Worm (Caenorhabditis elegans): ENCODE data around the gene F54D12.7.

Gene F54D12.7

DNA sequence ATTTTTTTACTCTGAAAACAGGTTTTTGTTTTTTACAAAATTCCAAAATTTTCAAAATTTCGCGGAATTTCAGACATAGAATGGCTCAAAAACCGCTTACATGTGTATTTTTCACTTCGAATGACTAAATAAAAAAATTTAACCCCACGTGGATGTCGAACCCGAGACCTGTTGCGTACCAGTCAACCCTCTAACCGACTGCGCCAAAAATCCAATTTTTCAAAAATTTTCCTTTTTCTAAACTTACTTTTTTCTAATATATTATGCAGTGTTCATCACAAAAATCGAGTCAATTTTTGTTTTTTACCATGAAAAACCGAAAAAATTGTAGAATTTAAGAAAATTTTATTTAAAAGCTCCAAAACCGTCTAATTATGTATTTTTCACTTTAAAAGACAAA lies 19.2 kb downstream of the F54D12.7 start:
- TF ChIP-seq B0261.1 (tag; optimal IDR thresholded peaks at IDR 0.05) (peak; percentile 29), snpc-1.1 (tag; optimal IDR thresholded peaks at IDR 0.05; ENCODE audit: insufficient read depth) (no peak), sea-2 (GFP tag; IDR thresholded peaks at IDR 0.05) (no peak), bed-2 (GFP tag; IDR thresholded peaks at IDR 0.05) (no peak), pbrm-1 (GFP tag; IDR thresholded peaks at IDR 0.05) (no peak), rpc-1 (optimal IDR thresholded peaks at IDR 0.05) (peak; percentile 19), rpc-1 (tag; optimal IDR thresholded peaks at IDR 0.05) (peak; percentile 61), tbp1 (GFP tag; optimal IDR thresholded peaks at IDR 0.05) (peak; percentile 69), athp-1 (tag; optimal IDR thresholded peaks at IDR 0.05) (no peak)

DNA sequence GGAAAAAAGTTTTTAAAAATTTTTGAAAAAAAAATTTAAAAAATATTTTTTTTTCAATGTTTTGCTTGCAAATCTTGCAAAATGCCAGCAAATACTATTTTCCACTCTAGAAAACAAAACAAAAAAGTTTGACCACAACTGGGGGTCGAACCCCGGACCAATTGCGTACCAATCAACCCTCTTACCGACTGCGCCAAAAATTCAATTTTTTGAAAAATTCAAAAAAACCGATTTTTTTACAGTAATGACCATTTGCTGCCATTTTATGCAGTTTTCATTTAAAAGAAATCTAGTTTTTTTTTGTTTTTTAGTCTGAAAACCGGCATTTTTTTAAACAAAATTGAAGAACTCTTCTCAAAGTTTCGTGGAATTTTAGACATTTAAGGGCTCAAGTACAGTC lies 22.8 kb downstream of the F54D12.7 start:
- no peak for TF ChIP-seq lin-26 (GFP tag; IDR thresholded peaks at IDR 0.05)
- no peak for TF ChIP-seq cebp-2 (GFP tag; IDR thresholded peaks at IDR 0.05)
- no peak for TF ChIP-seq pha-4 (tag; optimal IDR thresholded peaks at IDR 0.05)
- TF ChIP-seq lin-35 (GFP tag; optimal IDR thresholded peaks at IDR 0.05), result no peak
- TF ChIP-seq D2030.7 (GFP tag; IDR thresholded peaks at IDR 0.05), result no peak
- no peak for TF ChIP-seq K11D2.4 (GFP tag; IDR thresholded peaks at IDR 0.05)
- TF ChIP-seq B0019.2 (GFP tag; conservative IDR thresholded peaks at IDR 0.05), result no peak
- no peak for TF ChIP-seq Y56A3A.18 (GFP tag; IDR thresholded peaks at IDR 0.05)
- peak; percentile 51 for TF ChIP-seq tbp1 (GFP tag; optimal IDR thresholded peaks at IDR 0.05)
- TF ChIP-seq dpl-1 (GFP tag; optimal IDR thresholded peaks at IDR 0.05), result no peak
- no peak for TF ChIP-seq nhr-120 (GFP tag; IDR thresholded peaks at IDR 0.05)
- no peak for TF ChIP-seq ztf-6 (GFP tag; IDR thresholded peaks at IDR 0.05)
- TF ChIP-seq Y67H2A.10 (GFP tag; conservative IDR thresholded peaks at IDR 0.05), result no peak
- TF ChIP-seq B0261.1 (tag; optimal IDR thresholded peaks at IDR 0.05), result no peak
- TF ChIP-seq mes-4 (tag; optimal IDR thresholded peaks at IDR 0.05), result no peak
- peak; percentile 26 for TF ChIP-seq rpc-1 (optimal IDR thresholded peaks at IDR 0.05)
- TF ChIP-seq rpc-1 (tag; optimal IDR thresholded peaks at IDR 0.05), result peak; percentile 60

DNA sequence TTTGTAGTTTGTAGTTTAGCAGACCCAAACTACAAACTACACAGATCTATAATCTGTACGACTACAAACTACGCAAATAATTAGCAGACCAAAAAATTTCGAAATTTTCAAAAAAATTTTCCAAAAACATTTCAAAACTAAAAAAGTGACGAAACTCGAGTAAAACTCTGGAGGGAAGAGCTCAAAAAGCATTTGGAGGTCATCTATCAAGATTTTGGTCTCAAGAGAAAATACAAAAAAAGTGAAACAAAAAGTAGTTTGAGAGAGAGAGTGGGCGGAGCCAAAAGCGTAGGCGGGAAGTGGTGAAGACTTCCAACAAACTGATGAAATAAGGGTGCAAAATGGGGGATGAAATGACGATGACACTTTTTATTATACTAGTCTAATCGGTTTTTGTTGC lies 24.9 kb downstream of the F54D12.7 start:
- no peak for TF ChIP-seq nhr-27 (tag; optimal IDR thresholded peaks at IDR 0.05)
- no peak for TF ChIP-seq ceh-91 (GFP tag; IDR thresholded peaks at IDR 0.05)
- no peak for TF ChIP-seq pbrm-1 (GFP tag; IDR thresholded peaks at IDR 0.05)
- no peak for TF ChIP-seq T07F8.4 (tag; optimal IDR thresholded peaks at IDR 0.05)
- no peak for TF ChIP-seq Y56A3A.18 (GFP tag; IDR thresholded peaks at IDR 0.05)
- TF ChIP-seq pha-4 (tag; optimal IDR thresholded peaks at IDR 0.05), result no peak
- no peak for TF ChIP-seq ztf-22 (GFP tag; optimal IDR thresholded peaks at IDR 0.05)
- TF ChIP-seq nhr-90 (tag; optimal IDR thresholded peaks at IDR 0.05), result no peak
- no peak for TF ChIP-seq somi-1 (GFP tag; optimal IDR thresholded peaks at IDR 0.05)
- no peak for TF ChIP-seq lsl-1 (GFP tag; optimal IDR thresholded peaks at IDR 0.05)
- no peak for TF ChIP-seq ceh-40 (GFP tag; IDR thresholded peaks at IDR 0.05)
- TF ChIP-seq snpc-1.3 (tag; optimal IDR thresholded peaks at IDR 0.05; ENCODE audit: insufficient read depth), result no peak
- no peak for TF ChIP-seq C17E4.6 (GFP tag; IDR thresholded peaks at IDR 0.05)
- no peak for TF ChIP-seq efl-1 (GFP tag; optimal IDR thresholded peaks at IDR 0.05)
- no peak for TF ChIP-seq K11D2.4 (GFP tag; IDR thresholded peaks at IDR 0.05)
- TF ChIP-seq gei-17 (GFP tag; optimal IDR thresholded peaks at IDR 0.05), result no peak
- no peak for TF ChIP-seq bed-2 (GFP tag; IDR thresholded peaks at IDR 0.05)
- no peak for TF ChIP-seq sea-2 (GFP tag; IDR thresholded peaks at IDR 0.05)
- no peak for TF ChIP-seq B0035.1 (tag; optimal IDR thresholded peaks at IDR 0.05)

- no peak for TF ChIP-seq F49E8.2 (tag; optimal IDR thresholded peaks at IDR 0.05; ENCODE audit: insufficient read depth)
- TF ChIP-seq F55B11.4 (tag; optimal IDR thresholded peaks at IDR 0.05; ENCODE audit: borderline replicate concordance, insufficient read depth), result no peak
- TF ChIP-seq nhr-27 (tag; optimal IDR thresholded peaks at IDR 0.05), result no peak
- no peak for TF ChIP-seq K11D2.4 (GFP tag; IDR thresholded peaks at IDR 0.05)
- TF ChIP-seq nhr-80 (tag; optimal IDR thresholded peaks at IDR 0.05), result no peak
- TF ChIP-seq zfh-2 (GFP tag; conservative IDR thresholded peaks at IDR 0.05), result no peak
- peak; percentile 28 for TF ChIP-seq lsl-1 (GFP tag; optimal IDR thresholded peaks at IDR 0.05)
- no peak for TF ChIP-seq F10E7.11 (tag; optimal IDR thresholded peaks at IDR 0.05)
Measured at ce11 chrII:1357905-1358304, 27.3 kb downstream of the F54D12.7 start, which contains the start of gene C13A10.2. Gene C13A10.2 (minus strand): TSS chrII:1358005.
